Fruit fly (Drosophila melanogaster) whole organism, embryonic: ENCODE data around the gene CG43693.

ENCODE experiments used
- B-H1 ChIP-seq: fragments of 200-800 bp; sonication (Bioruptor generic); IDR thresholded peaks from 3 replicates; pipeline ENCODE4 v1.3.6; 2022; ENCODE audit warnings: missing biosample characterization, missing genetic modification characterization
- B-H2 ChIP-seq: fragments of 200-800 bp; sonication (Bioruptor generic); optimal IDR thresholded peaks from 2 replicates; lab custom pipeline; 2018; ENCODE audit warnings: missing biosample characterization, mild to moderate bottlenecking, missing genetic modification characterization
- Bdp1 ChIP-seq: fragments of 200-800 bp; sonication (Bioruptor generic); optimal IDR thresholded peaks from 3 replicates; lab custom pipeline; 2016; ENCODE audit warnings: missing biosample characterization, missing genetic modification characterization
- Bgb ChIP-seq: fragments of 200-800 bp; sonication (Bioruptor generic); IDR thresholded peaks from 2 replicates; pipeline ENCODE4 v1.3.6; 2022; ENCODE audit warnings: missing biosample characterization, missing genetic modification characterization; ENCODE audit not compliant: partially characterized antibody
- Blimp-1 ChIP-seq: fragments of 200-800 bp; sonication (Bioruptor generic); optimal IDR thresholded peaks from 3 replicates; lab custom pipeline; 2018; ENCODE audit warnings: missing biosample characterization, missing genetic modification characterization, mild to moderate bottlenecking, moderate library complexity, missing genetic modification reagents
- CG10462 ChIP-seq: fragments of 200-800 bp; sonication (Bioruptor generic); optimal IDR thresholded peaks from 2 replicates; lab custom pipeline; 2016; ENCODE audit warnings: missing biosample characterization, missing genetic modification characterization
- CG11696 ChIP-seq: fragments of 200-800 bp; sonication (Bioruptor generic); IDR thresholded peaks from 2 replicates; pipeline ENCODE4 v1.3.6; 2022; ENCODE audit warnings: missing biosample characterization, missing genetic modification characterization
- CG13424 ChIP-seq: fragments of 200-800 bp; sonication (Bioruptor generic); optimal IDR thresholded peaks from 2 replicates; lab custom pipeline; 2019; ENCODE audit warnings: missing biosample characterization, mild to moderate bottlenecking, missing genetic modification characterization, moderate library complexity
- CG15269 ChIP-seq: fragments of 200-800 bp; sonication (Bioruptor generic); optimal IDR thresholded peaks from 2 replicates; lab custom pipeline; 2018; ENCODE audit warnings: missing biosample characterization, mild to moderate bottlenecking, missing genetic modification characterization, moderate library complexity
- CG1529 ChIP-seq: fragments of 200-800 bp; sonication (Bioruptor generic); optimal IDR thresholded peaks from 3 replicates; lab custom pipeline; 2018; ENCODE audit warnings: missing biosample characterization, missing genetic modification characterization
- CG3065 ChIP-seq: fragments of 200-800 bp; sonication (Bioruptor generic); optimal IDR thresholded peaks from 2 replicates; lab custom pipeline; 2016; ENCODE audit warnings: missing biosample characterization, missing genetic modification characterization
- CG3407 ChIP-seq: fragments of 200-800 bp; sonication (Bioruptor generic); optimal IDR thresholded peaks from 2 replicates; lab custom pipeline; 2018; ENCODE audit warnings: missing biosample characterization, mild to moderate bottlenecking, missing genetic modification characterization
- CG4282 ChIP-seq: fragments of 200-800 bp; sonication (Bioruptor generic); optimal IDR thresholded peaks from 2 replicates; lab custom pipeline; 2016; ENCODE audit warnings: missing biosample characterization, missing genetic modification characterization
- CG4854 ChIP-seq: fragments of 200-800 bp; sonication (Bioruptor generic); optimal IDR thresholded peaks from 2 replicates; lab custom pipeline; 2016; ENCODE audit warnings: missing biosample characterization, missing genetic modification characterization, inconsistent platforms
- CG6683 ChIP-seq: fragments of 200-800 bp; sonication (Bioruptor generic); optimal IDR thresholded peaks from 2 replicates; lab custom pipeline; 2017; ENCODE audit warnings: missing biosample characterization, mild to moderate bottlenecking, missing genetic modification characterization, missing genetic modification reagents
- CG6689 ChIP-seq: fragments of 200-800 bp; sonication (Bioruptor generic); IDR thresholded peaks from 2 replicates; pipeline ENCODE4 v1.3.6; 2022; ENCODE audit warnings: missing biosample characterization, missing genetic modification characterization
- CG7556 ChIP-seq: fragments of 200-800 bp; sonication (Bioruptor generic); optimal IDR thresholded peaks from 2 replicates; lab custom pipeline; 2017; ENCODE audit warnings: missing biosample characterization, mild to moderate bottlenecking, missing genetic modification characterization
- CG8359 ChIP-seq: fragments of 200-800 bp; sonication (Bioruptor generic); optimal IDR thresholded peaks from 2 replicates; lab custom pipeline; 2017; ENCODE audit warnings: missing biosample characterization, mild to moderate bottlenecking, missing genetic modification characterization, borderline replicate concordance
- CG8944 ChIP-seq: fragments of 200-800 bp; sonication (Bioruptor generic); optimal IDR thresholded peaks from 3 replicates; lab custom pipeline; 2016; ENCODE audit warnings: missing biosample characterization, missing genetic modification characterization
- CG9215 ChIP-seq: fragments of 200-800 bp; sonication (Bioruptor generic); IDR thresholded peaks from 2 replicates; pipeline ENCODE4 v1.3.6; 2022; ENCODE audit warnings: missing biosample characterization, missing genetic modification characterization
- Dek ChIP-seq: fragments of 200-800 bp; sonication (Bioruptor generic); optimal IDR thresholded peaks from 3 replicates; lab custom pipeline; 2019; ENCODE audit warnings: missing biosample characterization, mild to moderate bottlenecking, missing genetic modification characterization, moderate library complexity
- E2f1 ChIP-seq: fragments of 200-800 bp; sonication (Bioruptor generic); IDR thresholded peaks from 2 replicates; pipeline ENCODE4 v1.3.6; 2022; ENCODE audit warnings: missing biosample characterization, missing genetic modification characterization
- Ets65A ChIP-seq: fragments of 200-800 bp; sonication (Bioruptor generic); peaks from one replicate; lab custom pipeline; 2016; ENCODE audit warnings: missing biosample characterization, missing genetic modification characterization
- MBD-R2 ChIP-seq: fragments of 200-800 bp; sonication (Bioruptor generic); IDR thresholded peaks from 2 replicates; pipeline ENCODE4 v1.3.6; 2022; ENCODE audit warnings: missing biosample characterization, missing genetic modification characterization
- Neu2 ChIP-seq: fragments of 200-800 bp; sonication (Bioruptor generic); optimal IDR thresholded peaks from 3 replicates; lab custom pipeline; 2016; ENCODE audit warnings: missing biosample characterization, missing genetic modification characterization, borderline replicate concordance
- Nf-YC ChIP-seq: fragments of 200-800 bp; optimal IDR thresholded peaks from 3 replicates; lab custom pipeline; 2019; ENCODE audit warnings: missing biosample characterization, mild to moderate bottlenecking, missing genetic modification characterization, moderate library complexity
- Sox100B ChIP-seq: fragments of 200-800 bp; sonication (Bioruptor generic); optimal IDR thresholded peaks from 3 replicates; lab custom pipeline; 2018; ENCODE audit warnings: missing biosample characterization, mild to moderate bottlenecking, missing genetic modification characterization
- Trl ChIP-seq, 3 experiments: fragments of >200 bp in 2 of 3; fragments of 200-800 bp in 1 of 3; sonication (Bioruptor generic) in 1 of 3; optimal IDR thresholded peaks; 2 replicates in 1 of 3; 3 replicates in 2 of 3; lab custom pipeline; 2016 to 2017; ENCODE audit warnings: missing biosample characterization in 1 of 3, missing genetic modification characterization in 1 of 3
- aop ChIP-seq: fragments of 200-800 bp; sonication (Bioruptor generic); IDR thresholded peaks from 2 replicates; pipeline ENCODE4 v1.3.6; 2022; ENCODE audit warnings: missing biosample characterization, missing genetic modification characterization
- bbx ChIP-seq: fragments of 200-800 bp; sonication (Bioruptor generic); IDR thresholded peaks from 2 replicates; pipeline ENCODE4 v1.3.6; 2022; ENCODE audit warnings: missing biosample characterization, missing genetic modification characterization; ENCODE audit not compliant: partially characterized antibody
- bowl ChIP-seq: fragments of 200-800 bp; sonication (Bioruptor generic); IDR thresholded peaks from 2 replicates; pipeline ENCODE4 v1.3.6; 2022; ENCODE audit warnings: missing biosample characterization, missing genetic modification characterization
- crol ChIP-seq: fragments of 200-800 bp; sonication (Bioruptor generic); IDR thresholded peaks from 2 replicates; pipeline ENCODE4 v1.3.6; 2022; ENCODE audit warnings: missing biosample characterization, missing genetic modification characterization
- dmrt11E ChIP-seq: fragments of 200-800 bp; sonication (Bioruptor generic); optimal IDR thresholded peaks from 3 replicates; lab custom pipeline; 2018; ENCODE audit warnings: missing biosample characterization, mild to moderate bottlenecking, missing genetic modification characterization, moderate library complexity
- ems ChIP-seq: fragments of 200-800 bp; sonication (Bioruptor generic); optimal IDR thresholded peaks from 3 replicates; lab custom pipeline; 2016; ENCODE audit warnings: missing biosample characterization, missing genetic modification characterization
- esg ChIP-seq: fragments of 200-800 bp; sonication (Bioruptor generic); conservative IDR thresholded peaks from 2 replicates; pipeline ENCODE4 v1.3.6; 2022; ENCODE audit warnings: missing biosample characterization, missing genetic modification characterization
- grn ChIP-seq: fragments of 200-800 bp; sonication (Bioruptor generic); optimal IDR thresholded peaks from 3 replicates; lab custom pipeline; 2017; ENCODE audit warnings: missing biosample characterization, missing genetic modification characterization
- her ChIP-seq: fragments of 200-800 bp; sonication (Bioruptor generic); optimal IDR thresholded peaks from 2 replicates; lab custom pipeline; 2016; ENCODE audit warnings: missing biosample characterization, missing genetic modification characterization
- jing ChIP-seq: fragments of 200-800 bp; sonication (Bioruptor generic); optimal IDR thresholded peaks from 2 replicates; lab custom pipeline; 2018; ENCODE audit warnings: missing biosample characterization, mild to moderate bottlenecking, missing genetic modification characterization
- jumu ChIP-seq: fragments of 200-800 bp; sonication (Bioruptor generic); optimal IDR thresholded peaks from 3 replicates; lab custom pipeline; 2016; ENCODE audit warnings: missing biosample characterization, missing genetic modification characterization
- lab ChIP-seq: fragments of 200-800 bp; sonication (Bioruptor generic); optimal IDR thresholded peaks from 3 replicates; lab custom pipeline; 2017; ENCODE audit warnings: missing biosample characterization, missing genetic modification characterization, mild to moderate bottlenecking, moderate library complexity, missing genetic modification reagents
- lbe ChIP-seq: fragments of 200-800 bp; sonication (Bioruptor generic); optimal IDR thresholded peaks from 2 replicates; lab custom pipeline; 2016; ENCODE audit warnings: missing biosample characterization, mild to moderate bottlenecking, missing genetic modification characterization
- lola ChIP-seq, 3 experiments: fragments of >200 bp in 2 of 3; fragments of 200-800 bp in 1 of 3; sonication (Bioruptor generic) in 1 of 3; optimal IDR thresholded peaks; 2 replicates each; lab custom pipeline; 2017 to 2019; ENCODE audit warnings: missing biosample characterization in 3 of 3, missing genetic modification characterization in 3 of 3, mild to moderate bottlenecking in 1 of 3, moderate library complexity in 1 of 3
- psq ChIP-seq: fragments of 200-800 bp; sonication (Bioruptor generic); optimal IDR thresholded peaks from 2 replicates; lab custom pipeline; 2017; ENCODE audit warnings: missing biosample characterization, missing genetic modification characterization
- repo ChIP-seq: fragments of 200-800 bp; sonication (Bioruptor generic); optimal IDR thresholded peaks from 2 replicates; lab custom pipeline; 2016; ENCODE audit warnings: missing biosample characterization, missing genetic modification characterization
- sens ChIP-seq: fragments of 200-800 bp; sonication (Bioruptor generic); peaks from one replicate; lab custom pipeline; 2016; ENCODE audit warnings: missing biosample characterization, missing genetic modification characterization
- sisA ChIP-seq: fragments of 200-800 bp; sonication (Bioruptor generic); IDR thresholded peaks from 2 replicates; pipeline ENCODE4 v1.3.6; 2022; ENCODE audit warnings: missing biosample characterization, missing genetic modification characterization
- slp2 ChIP-seq: fragments of 200-800 bp; sonication (Bioruptor generic); optimal IDR thresholded peaks from 2 replicates; lab custom pipeline; 2016; ENCODE audit warnings: missing biosample characterization, missing genetic modification characterization
- tna ChIP-seq: fragments of 200-800 bp; sonication (Bioruptor generic); IDR thresholded peaks from 2 replicates; pipeline ENCODE4 v1.3.6; 2022; ENCODE audit warnings: missing biosample characterization, missing genetic modification characterization; ENCODE audit not compliant: partially characterized antibody
- vnd ChIP-seq: fragments of 200-800 bp; sonication (Bioruptor generic); IDR thresholded peaks from 3 replicates; pipeline ENCODE4 v1.3.6; 2022; ENCODE audit warnings: missing biosample characterization, missing genetic modification characterization; ENCODE audit not compliant: partially characterized antibody
- z ChIP-seq: fragments of 200-800 bp; sonication (Bioruptor generic); IDR thresholded peaks from 3 replicates; pipeline ENCODE4 v1.3.6; 2022; ENCODE audit warnings: missing biosample characterization, missing genetic modification characterization

The CG43693 gene

DNA sequence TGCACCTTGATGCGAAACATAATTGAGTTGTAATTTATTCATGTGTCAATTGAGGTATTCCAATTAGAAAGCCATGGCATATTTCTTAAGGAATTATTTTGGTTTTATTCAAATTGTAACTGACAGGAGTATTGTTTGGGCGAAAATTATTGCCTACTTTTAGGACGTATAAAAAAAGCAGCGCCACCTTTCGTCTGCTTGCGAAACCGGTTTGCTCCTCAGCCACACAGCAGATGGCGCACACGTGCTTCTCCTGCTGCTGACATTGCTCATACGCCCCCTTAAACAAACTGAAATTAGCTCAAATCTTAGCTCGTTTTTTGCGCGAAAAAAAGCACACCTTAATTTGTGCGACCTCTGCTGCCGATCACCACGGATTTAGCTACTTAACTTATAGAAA, 3.3 kb downstream of the CG43693 start (continued):
- TF ChIP-seq Trl (optimal IDR thresholded peaks at IDR 0.05; lab: Kevin White, UChicago) (no peak), Trl (GFP tag; optimal IDR thresholded peaks at IDR 0.05; lab: Kevin White, UChicago) (peak; percentile 82), vnd (GFP tag; lab: Robert Waterston, UW) (no peak), Ets65A (peak; percentile 96), CG13424 (tag; lab: Kevin White, UChicago) (peak; percentile 69), z (GFP tag; lab: Robert Waterston, UW) (peak; percentile 43; the same call in 1 of the 3 replicates), Nf-YC (tag; lab: Kevin White, UChicago) (peak; percentile 42), sisA (GFP tag; lab: Robert Waterston, UW) (peak; percentile 73), lbe (GFP tag; lab: Kevin White, UChicago) (no peak), CG8359 (no peak), her (GFP tag; lab: Kevin White, UChicago) (peak; percentile 81), B-H2 (peak; percentile 71), sens (GFP tag; lab: Kevin White, UChicago) (peak; percentile 94), CG1529 (GFP tag; lab: Kevin White, UChicago) (peak; percentile 48), CG10462 (peak; percentile 54), aop (GFP tag; lab: Robert Waterston, UW) (peak; percentile 42; the same call in 1 of the 2 replicates), Sox100B (GFP tag; lab: Kevin White, UChicago) (peak; percentile 17), bbx (GFP tag; lab: Robert Waterston, UW) (no peak), jumu (peak; percentile 63), Neu2 (GFP tag; lab: Kevin White, UChicago) (no peak), MBD-R2 (GFP tag; lab: Robert Waterston, UW) (peak; percentile 30; the same call in 1 of the 2 replicates), CG7556 (GFP tag; lab: Kevin White, UChicago) (no peak), Bgb (GFP tag; lab: Robert Waterston, UW) (peak; percentile 28; the same call in 1 of the 2 replicates), Dek (tag; lab: Kevin White, UChicago) (peak; percentile 48), CG3065 (GFP tag; lab: Kevin White, UChicago) (peak; percentile 69), Blimp-1 (GFP tag; lab: Kevin White, UChicago) (peak; percentile 31), CG9215 (GFP tag; lab: Robert Waterston, UW) (peak; percentile 65; the same call in 1 of the 2 replicates), dmrt11E (tag; lab: Kevin White, UChicago) (peak; percentile 59), CG15269 (tag; lab: Kevin White, UChicago) (peak; percentile 55), jing (peak; percentile 45), repo (GFP tag; lab: Kevin White, UChicago) (peak; percentile 66), E2f1 (GFP tag; lab: Robert Waterston, UW) (peak; percentile 63), grn (no peak), lola (GFP tag; optimal IDR thresholded peaks at IDR 0.05; lab: Kevin White, UChicago) (peak in 1 of 3 experiments; percentile 39), ems (GFP tag; lab: Kevin White, UChicago) (peak; percentile 50), CG4854 (GFP tag; lab: Kevin White, UChicago) (peak; percentile 64), B-H1 (GFP tag; lab: Robert Waterston, UW) (no peak; the same call in 2 of the 3 replicates), CG8944 (GFP tag; lab: Kevin White, UChicago) (peak; percentile 86), slp2 (GFP tag; lab: Kevin White, UChicago) (peak; percentile 82), tna (no peak), Bdp1 (GFP tag; lab: Kevin White, UChicago) (peak; percentile 70), CG6683 (no peak), CG3407 (peak; percentile 52), lab (peak; percentile 66), esg (no peak), bowl (GFP tag; lab: Robert Waterston, UW) (peak; percentile 44; the same call in 1 of the 2 replicates), CG6689 (GFP tag; lab: Robert Waterston, UW) (0 out of 2 replicates have a peak, but pooled peaks have one; percentile 19), psq (GFP tag; lab: Kevin White, UChicago) (peak; percentile 6), crol (GFP tag; lab: Robert Waterston, UW) (no peak; the same call in 1 of the 2 replicates), CG11696 (GFP tag; lab: Robert Waterston, UW) (no peak), CG4282 (GFP tag; lab: Kevin White, UChicago) (peak; percentile 40)
